Fruit fly (Drosophila melanogaster) whole organism, embryonic: ENCODE data around the gene Txl.
A peak's percentile ranks its signal among the peaks of the same experiment; 100 is the strongest.

Experiments
- Aef1 ChIP-seq: fragments of 200-800 bp; sonication (Bioruptor generic); IDR thresholded peaks from 3 replicates; pipeline ENCODE4 v1.3.6; 2022; ENCODE audit warnings: missing biosample characterization, missing genetic modification characterization
- CG11723 ChIP-seq: fragments of 200-800 bp; sonication (Bioruptor generic); optimal IDR thresholded peaks from 2 replicates; lab custom pipeline; 2017; ENCODE audit warnings: missing biosample characterization, mild to moderate bottlenecking, missing genetic modification characterization
- CG1233 ChIP-seq: fragments of 200-800 bp; sonication (Bioruptor generic); optimal IDR thresholded peaks from 4 replicates; lab custom pipeline; 2018; ENCODE audit warnings: missing biosample characterization, mild to moderate bottlenecking, missing genetic modification characterization
- CG15479 ChIP-seq: fragments of 200-800 bp; sonication (Bioruptor generic); optimal IDR thresholded peaks from 3 replicates; lab custom pipeline; 2019; ENCODE audit warnings: missing biosample characterization, mild to moderate bottlenecking, missing genetic modification characterization, moderate library complexity
- CG15696 ChIP-seq: fragments of 200-800 bp; sonication (Bioruptor generic); optimal IDR thresholded peaks from 2 replicates; lab custom pipeline; 2019; ENCODE audit warnings: missing biosample characterization, mild to moderate bottlenecking, missing genetic modification characterization, moderate library complexity
- CG17802 ChIP-seq: fragments of 200-800 bp; sonication (Bioruptor generic); optimal IDR thresholded peaks from 2 replicates; lab custom pipeline; 2018; ENCODE audit warnings: missing biosample characterization, mild to moderate bottlenecking, missing genetic modification characterization, moderate library complexity
- CG1792 ChIP-seq: fragments of 200-800 bp; sonication (Bioruptor generic); optimal IDR thresholded peaks from 2 replicates; lab custom pipeline; 2016; ENCODE audit warnings: missing biosample characterization, missing genetic modification characterization
- CG3407 ChIP-seq: fragments of 200-800 bp; sonication (Bioruptor generic); optimal IDR thresholded peaks from 2 replicates; lab custom pipeline; 2018; ENCODE audit warnings: missing biosample characterization, mild to moderate bottlenecking, missing genetic modification characterization
- CG34422 ChIP-seq: fragments of 200-800 bp; sonication (Bioruptor generic); IDR thresholded peaks from 3 replicates; pipeline ENCODE4 v1.3.6; 2022; ENCODE audit warnings: missing biosample characterization, missing genetic modification characterization
- CG3838 ChIP-seq: fragments of 200-800 bp; sonication (Bioruptor generic); optimal IDR thresholded peaks from 3 replicates; lab custom pipeline; 2016; ENCODE audit warnings: missing biosample characterization, missing genetic modification characterization
- CG5245 ChIP-seq: fragments of 200-800 bp; sonication (Bioruptor generic); optimal IDR thresholded peaks from 3 replicates; lab custom pipeline; 2016; ENCODE audit warnings: missing biosample characterization, missing genetic modification characterization
- CG7357 ChIP-seq: fragments of 200-800 bp; sonication (Bioruptor generic); IDR thresholded peaks from 3 replicates; pipeline ENCODE4 v1.3.6; 2022; ENCODE audit warnings: missing biosample characterization, missing genetic modification characterization
- CG9437 ChIP-seq: fragments of 200-800 bp; sonication (Bioruptor generic); optimal IDR thresholded peaks from 2 replicates; lab custom pipeline; 2018; ENCODE audit warnings: missing biosample characterization, mild to moderate bottlenecking, missing genetic modification characterization
- Dbx ChIP-seq: fragments of 200-800 bp; sonication (Bioruptor generic); IDR thresholded peaks from 3 replicates; pipeline ENCODE4 v1.3.6; 2022; ENCODE audit warnings: missing biosample characterization, missing genetic modification characterization
- Dfd ChIP-seq, 2 experiments: fragments of >200 bp; optimal IDR thresholded peaks; 2 replicates each; lab custom pipeline; 2017; ENCODE audit warnings: missing biosample characterization in 2 of 2, missing genetic modification characterization in 2 of 2
- Doc3 ChIP-seq: fragments of 200-800 bp; sonication (Bioruptor generic); IDR thresholded peaks from 3 replicates; pipeline ENCODE4 v1.3.6; 2022; ENCODE audit warnings: missing biosample characterization, missing genetic modification characterization; ENCODE audit not compliant: partially characterized antibody
- Dp ChIP-seq: fragments of 200-800 bp; sonication (Bioruptor generic); optimal IDR thresholded peaks from 2 replicates; lab custom pipeline; 2018; ENCODE audit warnings: missing biosample characterization, mild to moderate bottlenecking, missing genetic modification characterization, moderate library complexity
- Hr78 ChIP-seq, 2 experiments: fragments of 200-800 bp in 1 of 2; fragments of >200 bp in 1 of 2; sonication (Bioruptor generic) in 1 of 2; optimal IDR thresholded peaks; 2 replicates each; lab custom pipeline; 2017 to 2019; ENCODE audit warnings: missing biosample characterization in 2 of 2, missing genetic modification characterization in 2 of 2, mild to moderate bottlenecking in 1 of 2, moderate library complexity in 1 of 2
- Max ChIP-seq: fragments of 200-800 bp; sonication (Bioruptor generic); optimal IDR thresholded peaks from 2 replicates; lab custom pipeline; 2016; ENCODE audit warnings: missing biosample characterization, mild to moderate bottlenecking, missing genetic modification characterization
- Med ChIP-seq: fragments of 200-800 bp; sonication (Bioruptor generic); peaks from one replicate; lab custom pipeline; 2016; ENCODE audit warnings: missing biosample characterization, missing genetic modification characterization, mild to moderate bottlenecking, inconsistent platforms, moderate library complexity
- Sox102F ChIP-seq: fragments of 200-800 bp; sonication (Bioruptor generic); optimal IDR thresholded peaks from 2 replicates; lab custom pipeline; 2018; ENCODE audit warnings: missing biosample characterization, mild to moderate bottlenecking, missing genetic modification characterization, moderate library complexity
- amos ChIP-seq: fragments of 200-800 bp; sonication (Bioruptor generic); IDR thresholded peaks from 2 replicates; pipeline ENCODE4 v1.3.6; 2022; ENCODE audit warnings: missing biosample characterization, missing genetic modification characterization; ENCODE audit not compliant: partially characterized antibody
- bowl ChIP-seq: fragments of 200-800 bp; sonication (Bioruptor generic); IDR thresholded peaks from 2 replicates; pipeline ENCODE4 v1.3.6; 2022; ENCODE audit warnings: missing biosample characterization, missing genetic modification characterization
- btn ChIP-seq: fragments of 200-800 bp; sonication (Bioruptor generic); optimal IDR thresholded peaks from 2 replicates; lab custom pipeline; 2016; ENCODE audit warnings: missing biosample characterization, missing genetic modification characterization
- caup ChIP-seq: fragments of 200-800 bp; sonication (Bioruptor generic); optimal IDR thresholded peaks from 3 replicates; lab custom pipeline; 2017; ENCODE audit warnings: missing biosample characterization, mild to moderate bottlenecking, missing genetic modification characterization, moderate library complexity; ENCODE audit not compliant: severe bottlenecking
- croc ChIP-seq: fragments of 200-800 bp; sonication (Bioruptor generic); conservative IDR thresholded peaks from 3 replicates; pipeline ENCODE4 v1.3.6; 2022; ENCODE audit warnings: missing biosample characterization, missing genetic modification characterization
- gcm ChIP-seq: fragments of 200-800 bp; sonication (Bioruptor generic); optimal IDR thresholded peaks from 2 replicates; lab custom pipeline; 2019; ENCODE audit warnings: missing biosample characterization, mild to moderate bottlenecking, missing genetic modification characterization, moderate library complexity
- gem ChIP-seq: fragments of 200-800 bp; sonication (Bioruptor generic); optimal IDR thresholded peaks from 2 replicates; lab custom pipeline; 2019; ENCODE audit warnings: missing biosample characterization, mild to moderate bottlenecking, missing genetic modification characterization, moderate library complexity
- lbe ChIP-seq: fragments of 200-800 bp; sonication (Bioruptor generic); optimal IDR thresholded peaks from 2 replicates; lab custom pipeline; 2016; ENCODE audit warnings: missing biosample characterization, mild to moderate bottlenecking, missing genetic modification characterization
- lmd ChIP-seq: fragments of 200-800 bp; sonication (Bioruptor generic); IDR thresholded peaks from 2 replicates; pipeline ENCODE4 v1.3.6; 2022; ENCODE audit warnings: missing biosample characterization, missing genetic modification characterization
- maf-S ChIP-seq: fragments of 200-800 bp; sonication (Bioruptor generic); optimal IDR thresholded peaks from 2 replicates; lab custom pipeline; 2016; ENCODE audit warnings: missing biosample characterization, missing genetic modification characterization
- nau ChIP-seq: fragments of 200-800 bp; sonication (Bioruptor generic); optimal IDR thresholded peaks from 3 replicates; lab custom pipeline; 2017; ENCODE audit warnings: missing biosample characterization, mild to moderate bottlenecking, missing genetic modification characterization, missing genetic modification reagents
- oc ChIP-seq: fragments of 200-800 bp; sonication (Bioruptor generic); optimal IDR thresholded peaks from 2 replicates; lab custom pipeline; 2018; ENCODE audit warnings: missing biosample characterization, mild to moderate bottlenecking, missing genetic modification characterization, moderate library complexity
- pita ChIP-seq: fragments of 200-800 bp; sonication (Bioruptor generic); optimal IDR thresholded peaks from 2 replicates; lab custom pipeline; 2017; ENCODE audit warnings: missing biosample characterization, mild to moderate bottlenecking, missing genetic modification characterization
- rib ChIP-seq: fragments of 200-800 bp; sonication (Bioruptor generic); IDR thresholded peaks from 2 replicates; pipeline ENCODE4 v1.3.6; 2022; ENCODE audit warnings: missing biosample characterization, missing genetic modification characterization
- ro ChIP-seq: fragments of 200-800 bp; sonication (Bioruptor generic); IDR thresholded peaks from 2 replicates; pipeline ENCODE4 v1.3.6; 2022; ENCODE audit warnings: missing biosample characterization, missing genetic modification characterization
- sc ChIP-seq, 3 experiments: fragments of >200 bp in 2 of 3; fragments of 200-800 bp in 1 of 3; sonication (Bioruptor generic) in 1 of 3; optimal IDR thresholded peaks; 2 replicates in 2 of 3; 3 replicates in 1 of 3; lab custom pipeline; 2017; ENCODE audit warnings: mild to moderate bottlenecking in 1 of 3, missing biosample characterization in 1 of 3, missing genetic modification characterization in 1 of 3, missing genetic modification reagents in 1 of 3
- scrt ChIP-seq: fragments of 200-800 bp; sonication (Bioruptor generic); optimal IDR thresholded peaks from 2 replicates; lab custom pipeline; 2018; ENCODE audit warnings: missing biosample characterization, mild to moderate bottlenecking, missing genetic modification characterization, moderate library complexity
- tgo ChIP-seq: fragments of 200-800 bp; sonication (Bioruptor generic); IDR thresholded peaks from 3 replicates; pipeline ENCODE4 v1.3.6; 2022; ENCODE audit warnings: missing biosample characterization, missing genetic modification characterization
- tna ChIP-seq: fragments of 200-800 bp; sonication (Bioruptor generic); IDR thresholded peaks from 2 replicates; pipeline ENCODE4 v1.3.6; 2022; ENCODE audit warnings: missing biosample characterization, missing genetic modification characterization; ENCODE audit not compliant: partially characterized antibody
- vnd ChIP-seq: fragments of 200-800 bp; sonication (Bioruptor generic); IDR thresholded peaks from 3 replicates; pipeline ENCODE4 v1.3.6; 2022; ENCODE audit warnings: missing biosample characterization, missing genetic modification characterization; ENCODE audit not compliant: partially characterized antibody

Txl gene

dm6 chr3L:5809642-5810279, 44.1 kb downstream of the Txl start (continued):
- TF ChIP-seq CG3407 (no peak), Dp (GFP tag; lab: Kevin White, UChicago) (no peak), Sox102F (GFP tag; lab: Kevin White, UChicago) (no peak), lmd (GFP tag; lab: Robert Waterston, UW) (no peak), CG11723 (no peak), Hr78 (GFP tag; optimal IDR thresholded peaks at IDR 0.05; lab: Kevin White, UChicago) (no peak), bowl (no peak), CG3838 (GFP tag; lab: Kevin White, UChicago) (no peak), lbe (GFP tag; lab: Kevin White, UChicago) (no peak), croc (no peak), oc (tag; lab: Kevin White, UChicago) (no peak), CG7357 (GFP tag; lab: Robert Waterston, UW) (no peak), amos (no peak), CG34422 (0 out of 3 replicates have a peak, but pooled peaks have one; percentile 46), CG15479 (GFP tag; lab: Kevin White, UChicago) (peak; percentile 91), gem (tag; lab: Kevin White, UChicago) (no peak), tna (GFP tag; lab: Robert Waterston, UW) (0 out of 2 replicates have a peak, but pooled peaks have one; percentile 45), maf-S (GFP tag; lab: Kevin White, UChicago) (no peak), CG1792 (no peak), rib (GFP tag; lab: Robert Waterston, UW) (peak; percentile 17; the same call in 1 of the 2 replicates), Max (GFP tag; lab: Kevin White, UChicago) (no peak), Med (GFP tag; lab: Kevin White, UChicago) (peak; percentile 75), CG1233 (GFP tag; lab: Kevin White, UChicago) (no peak), caup (GFP tag; lab: Kevin White, UChicago) (no peak), Doc3 (GFP tag; lab: Robert Waterston, UW) (no peak), scrt (GFP tag; lab: Kevin White, UChicago) (no peak), pita (no peak), gcm (GFP tag; lab: Kevin White, UChicago) (no peak), ro (GFP tag; lab: Robert Waterston, UW) (no peak), vnd (GFP tag; lab: Robert Waterston, UW) (0 out of 3 replicates have a peak, but pooled peaks have one; percentile 46), CG9437 (no peak), Dbx (GFP tag; lab: Robert Waterston, UW) (peak; percentile 43; the same call in 1 of the 3 replicates), CG5245 (no peak), nau (GFP tag; lab: Kevin White, UChicago) (no peak), CG17802 (no peak), sc (optimal IDR thresholded peaks at IDR 0.05; lab: Kevin White, UChicago) (no peak), sc (GFP tag; optimal IDR thresholded peaks at IDR 0.05; lab: Kevin White, UChicago) (no peak), tgo (GFP tag; lab: Robert Waterston, UW) (no peak; the same call in 2 of the 3 replicates), Dfd (GFP tag; optimal IDR thresholded peaks at IDR 0.05; lab: Kevin White, UChicago) (no peak), Aef1 (GFP tag; lab: Robert Waterston, UW) (peak; percentile 92), btn (GFP tag; lab: Kevin White, UChicago) (no peak), CG15696 (no peak)
